Worm (Caenorhabditis elegans) whole organism, L3 larva: ENCODE data around the gene ckb-2.

Experiments used
- R02D3.7 ChIP-seq: fragments of 150-350 bp; optimal IDR thresholded peaks from 2 replicates; lab custom pipeline; 2014; ENCODE audit warnings: missing biosample characterization, missing genetic modification characterization
- ama-1 ChIP-seq: fragments of 150-350 bp; optimal IDR thresholded peaks from 2 replicates; lab custom pipeline; 2018
- ceh-82 ChIP-seq: fragments of 150-350 bp; optimal IDR thresholded peaks from 2 replicates; lab custom pipeline; 2014; ENCODE audit warnings: missing biosample characterization, missing genetic modification characterization
- ceh-9 ChIP-seq: sonication (generic microtip); optimal IDR thresholded peaks from 2 replicates; lab custom pipeline; 2018; ENCODE audit warnings: missing biosample characterization, missing genetic modification characterization
- egl-27 ChIP-seq: sonication (generic microtip); optimal IDR thresholded peaks from 4 replicates; lab custom pipeline; 2017; ENCODE audit warnings: missing biosample characterization, missing genetic modification reagents, missing genetic modification characterization
- elt-1 ChIP-seq: fragments of 150-350 bp; optimal IDR thresholded peaks from 2 replicates; lab custom pipeline; 2014; ENCODE audit warnings: missing biosample characterization, missing genetic modification characterization
- elt-2 ChIP-seq: sonication (generic microtip); optimal IDR thresholded peaks from 2 replicates; lab custom pipeline; 2016; ENCODE audit warnings: missing genetic modification reagents, mild to moderate bottlenecking, missing genetic modification characterization, missing compliant biosample characterization
- elt-3 ChIP-seq, 3 experiments: fragments of 150-350 bp in 1 of 3; sonication (generic microtip) in 2 of 3; optimal IDR thresholded peaks; 2 replicates in 2 of 3; 4 replicates in 1 of 3; lab custom pipeline; 2014 to 2017; ENCODE audit warnings: missing biosample characterization in 3 of 3, missing genetic modification characterization in 3 of 3
- fos-1 ChIP-seq: fragments of 150-350 bp; optimal IDR thresholded peaks from 2 replicates; lab custom pipeline; 2014; ENCODE audit warnings: missing biosample characterization, missing genetic modification characterization
- hmg-11 ChIP-seq: sonication (generic microtip); optimal IDR thresholded peaks from 2 replicates; lab custom pipeline; 2016; ENCODE audit warnings: missing genetic modification characterization, missing compliant biosample characterization
- jun-1 ChIP-seq: fragments of 150-350 bp; optimal IDR thresholded peaks from 2 replicates; lab custom pipeline; 2014; ENCODE audit warnings: missing biosample characterization, missing genetic modification reagents, missing genetic modification characterization
- lin-15B ChIP-seq: fragments of 150-350 bp; optimal IDR thresholded peaks from 2 replicates; lab custom pipeline; 2014; ENCODE audit warnings: missing biosample characterization, missing genetic modification characterization
- lin-39 ChIP-seq: fragments of 150-350 bp; optimal IDR thresholded peaks from 2 replicates; lab custom pipeline; 2018; ENCODE audit warnings: missing biosample characterization, missing genetic modification reagents, missing genetic modification characterization
- lsy-12 ChIP-seq: sonication (generic microtip); optimal IDR thresholded peaks from 2 replicates; lab custom pipeline; 2016; ENCODE audit warnings: mild to moderate bottlenecking, missing genetic modification characterization, missing compliant biosample characterization
- mdl-1 ChIP-seq: fragments of 150-350 bp; optimal IDR thresholded peaks from 2 replicates; lab custom pipeline; 2014; ENCODE audit warnings: missing biosample characterization, missing genetic modification characterization
- mml-1 ChIP-seq: fragments of 150-350 bp; sonication (generic microtip); optimal IDR thresholded peaks from 3 replicates; lab custom pipeline; 2014; ENCODE audit warnings: missing biosample characterization, missing genetic modification characterization
- nfya-1 ChIP-seq: sonication (generic microtip); optimal IDR thresholded peaks from 2 replicates; lab custom pipeline; 2017; ENCODE audit warnings: missing genetic modification characterization, mild to moderate bottlenecking, missing compliant biosample characterization, antibody characterized with exemption, moderate library complexity; ENCODE audit not compliant: insufficient read depth
- nhr-11 ChIP-seq: fragments of 150-350 bp; optimal IDR thresholded peaks from 2 replicates; lab custom pipeline; 2014; ENCODE audit warnings: missing biosample characterization, missing genetic modification characterization
- nhr-12 ChIP-seq: fragments of 150-350 bp; optimal IDR thresholded peaks from 2 replicates; lab custom pipeline; 2014; ENCODE audit warnings: missing biosample characterization, missing genetic modification characterization
- nhr-23 ChIP-seq: fragments of 150-350 bp; optimal IDR thresholded peaks from 2 replicates; lab custom pipeline; 2014; ENCODE audit warnings: missing biosample characterization, missing genetic modification reagents, missing genetic modification characterization
- nhr-237 ChIP-seq: fragments of 150-350 bp; optimal IDR thresholded peaks from 2 replicates; lab custom pipeline; 2014; ENCODE audit warnings: missing biosample characterization, missing genetic modification characterization
- nhr-25 ChIP-seq: sonication (generic microtip); optimal IDR thresholded peaks from 2 replicates; lab custom pipeline; 2017; ENCODE audit warnings: missing biosample characterization, missing genetic modification characterization
- nhr-28 ChIP-seq: fragments of 150-350 bp; optimal IDR thresholded peaks from 2 replicates; lab custom pipeline; 2014; ENCODE audit warnings: missing biosample characterization, missing genetic modification characterization
- nhr-67 ChIP-seq: fragments of 150-350 bp; optimal IDR thresholded peaks from 2 replicates; lab custom pipeline; 2014; ENCODE audit warnings: missing biosample characterization, missing genetic modification characterization
- nhr-76 ChIP-seq: fragments of 150-350 bp; sonication (generic microtip); optimal IDR thresholded peaks from 5 replicates; lab custom pipeline; 2014; ENCODE audit warnings: missing biosample characterization, missing genetic modification characterization
- pha-4 ChIP-seq: fragments of 150-350 bp; optimal IDR thresholded peaks from 2 replicates; lab custom pipeline; 2014; ENCODE audit warnings: missing biosample characterization, missing genetic modification reagents, missing genetic modification characterization
- pqm-1 ChIP-seq: fragments of 150-350 bp; optimal IDR thresholded peaks from 2 replicates; lab custom pipeline; 2017; ENCODE audit warnings: missing biosample characterization, missing genetic modification characterization, inconsistent platforms
- sea-2 ChIP-seq: fragments of 150-350 bp; sonication (generic microtip); optimal IDR thresholded peaks from 4 replicates; lab custom pipeline; 2014; ENCODE audit warnings: missing biosample characterization, missing genetic modification reagents, missing genetic modification characterization
- skn-1 ChIP-seq: fragments of 150-350 bp; optimal IDR thresholded peaks from 2 replicates; lab custom pipeline; 2014; ENCODE audit warnings: missing biosample characterization, missing genetic modification characterization
- snpc-4 ChIP-seq: fragments of 150-350 bp; optimal IDR thresholded peaks from 2 replicates; lab custom pipeline; 2014; ENCODE audit warnings: missing biosample characterization, missing genetic modification characterization
- tbx-2 ChIP-seq: sonication (generic microtip); optimal IDR thresholded peaks from 2 replicates; lab custom pipeline; 2016; ENCODE audit warnings: mild to moderate bottlenecking, missing genetic modification characterization, missing compliant biosample characterization
- unc-39 ChIP-seq: sonication (generic microtip); optimal IDR thresholded peaks from 4 replicates; lab custom pipeline; 2017; ENCODE audit warnings: missing biosample characterization, missing genetic modification characterization
- unc-62 ChIP-seq: fragments of 150-350 bp; sonication (generic microtip); optimal IDR thresholded peaks from 4 replicates; lab custom pipeline; 2014; ENCODE audit warnings: missing biosample characterization, missing genetic modification reagents, missing genetic modification characterization
- zag-1 ChIP-seq: fragments of 150-350 bp; optimal IDR thresholded peaks from 2 replicates; lab custom pipeline; 2014; ENCODE audit warnings: missing biosample characterization, missing genetic modification characterization
- ztf-4 ChIP-seq: fragments of 150-350 bp; optimal IDR thresholded peaks from 2 replicates; lab custom pipeline; 2014; ENCODE audit warnings: missing biosample characterization, missing genetic modification characterization

Gene ckb-2

DNA sequence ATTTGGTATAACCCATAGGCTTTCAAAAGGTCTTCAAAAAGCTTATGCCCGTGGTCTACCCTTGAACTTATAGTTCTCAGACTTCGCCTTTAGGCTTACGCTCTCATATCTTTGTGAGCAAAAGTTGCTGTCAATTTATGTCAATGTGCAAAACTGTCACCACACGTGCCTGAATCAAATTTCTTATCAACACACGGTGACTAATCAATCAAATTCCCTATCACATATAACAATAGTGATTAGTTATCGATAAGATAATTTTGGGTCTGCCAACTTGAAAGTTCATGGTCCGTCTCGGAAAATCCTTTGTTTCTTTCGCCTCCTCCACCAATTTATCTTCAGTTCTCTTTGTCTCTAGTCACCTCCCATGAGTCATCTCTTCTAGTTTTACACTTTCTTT is 10.3 kb upstream of the ckb-2 start:
- TF ChIP-seq pqm-1 (tag; lab: Kevin White, UChicago) = peak; percentile 42
- no peak for TF ChIP-seq nhr-237 (tag; lab: Kevin White, UChicago)
- no peak for TF ChIP-seq unc-62 (GFP tag; lab: Kevin White, UChicago)
- TF ChIP-seq elt-2 (tag; lab: Kevin White, UChicago) = peak; percentile 53

DNA sequence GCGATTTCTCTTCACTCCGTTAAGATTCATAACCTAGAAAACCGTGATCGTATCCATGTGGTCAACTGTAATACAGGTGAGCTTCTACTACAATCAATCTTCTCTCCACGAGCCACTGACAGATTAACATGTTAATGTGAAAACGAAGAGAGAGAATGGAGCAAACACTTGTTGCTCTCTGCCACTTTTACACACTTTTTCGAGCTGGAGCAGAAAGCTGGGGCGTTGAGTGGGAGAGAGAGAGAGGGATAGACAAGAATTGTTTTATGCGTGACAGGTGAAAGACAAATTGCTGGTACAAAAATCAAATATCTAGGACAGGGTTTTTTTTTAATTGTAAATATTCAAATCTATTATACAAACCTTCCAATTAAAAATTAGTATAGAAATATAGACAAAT is 9.4 kb upstream of the ckb-2 start:
- TF ChIP-seq nhr-76 (tag; lab: Kevin White, UChicago) (no peak), mdl-1 (tag; lab: Kevin White, UChicago) (no peak), jun-1 (tag; lab: Kevin White, UChicago) (no peak), ceh-9 (tag; lab: Kevin White, UChicago) (no peak), tbx-2 (no peak), nhr-11 (tag; lab: Kevin White, UChicago) (no peak), ama-1 (lab: Kevin White, UChicago) (no peak), unc-39 (tag; lab: Kevin White, UChicago) (no peak), egl-27 (tag; lab: Kevin White, UChicago) (no peak), mml-1 (tag; lab: Kevin White, UChicago) (no peak), nfya-1 (peak; percentile 39), nhr-25 (tag; lab: Kevin White, UChicago) (no peak), pqm-1 (tag; lab: Kevin White, UChicago) (no peak), nhr-28 (no peak), lin-39 (tag; lab: Kevin White, UChicago) (peak; percentile 36), snpc-4 (tag; lab: Kevin White, UChicago) (no peak), zag-1 (tag; lab: Kevin White, UChicago) (no peak)

DNA sequence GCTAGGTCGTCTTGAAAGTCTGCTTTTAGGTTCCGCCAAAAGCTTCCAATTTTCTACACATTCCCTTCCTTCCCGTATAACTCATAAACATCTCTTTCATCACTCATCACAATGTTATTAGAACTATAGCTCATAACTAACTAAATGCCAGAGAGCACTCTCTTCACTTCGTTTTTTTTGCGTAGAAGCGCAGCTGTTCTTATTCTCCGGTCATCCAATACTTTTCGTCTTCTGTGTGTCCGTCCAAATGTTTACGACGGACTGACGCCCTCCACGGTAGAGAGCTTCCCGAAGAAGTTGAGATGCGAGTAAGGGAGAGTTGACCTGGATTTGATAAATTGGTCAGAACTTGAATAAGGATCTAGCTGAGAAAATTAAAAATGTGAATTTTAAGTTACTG is 8.5 kb upstream of the ckb-2 start:
- no peak for TF ChIP-seq unc-62 (GFP tag; lab: Kevin White, UChicago)
- TF ChIP-seq mdl-1 (tag; lab: Kevin White, UChicago) = no peak
- no peak for TF ChIP-seq lsy-12
- TF ChIP-seq zag-1 (tag; lab: Kevin White, UChicago) = no peak
- TF ChIP-seq nhr-11 (tag; lab: Kevin White, UChicago) = no peak
- TF ChIP-seq hmg-11 = no peak
- no peak for TF ChIP-seq elt-3 (tag; optimal IDR thresholded peaks at IDR 0.05; lab: Kevin White, UChicago)
- no peak for TF ChIP-seq nhr-25 (tag; lab: Kevin White, UChicago)
- no peak for TF ChIP-seq nhr-23 (tag; lab: Kevin White, UChicago)
- TF ChIP-seq, all 47 proteins: peak for 0

DNA sequence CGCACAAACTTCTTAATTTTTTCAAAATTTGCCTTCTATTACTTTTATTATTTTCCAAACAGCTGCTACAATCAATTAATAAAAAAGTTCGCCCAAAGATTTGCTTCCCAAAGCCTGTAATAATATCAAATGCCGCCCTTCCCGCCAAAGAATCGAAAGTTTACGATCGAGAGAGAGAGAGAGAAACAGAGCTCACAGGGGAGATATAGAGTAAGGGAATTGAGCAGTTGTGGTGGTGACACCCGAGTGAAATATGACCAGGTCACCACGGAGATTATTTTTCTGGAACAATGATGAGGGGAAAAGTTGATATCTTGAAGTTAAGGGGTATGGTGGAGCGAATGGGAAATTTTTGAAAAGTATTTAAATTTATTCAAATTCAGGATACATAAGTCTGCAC is 7.8 kb upstream of the ckb-2 start:
- TF ChIP-seq nfya-1 (no peak), lin-39 (tag; lab: Kevin White, UChicago) (no peak), R02D3.7 (no peak), ceh-9 (tag; lab: Kevin White, UChicago) (no peak), fos-1 (tag; lab: Kevin White, UChicago) (no peak), elt-3 (tag; optimal IDR thresholded peaks at IDR 0.05; lab: Kevin White, UChicago) (no peak), nhr-25 (tag; lab: Kevin White, UChicago) (no peak), nhr-28 (no peak), lsy-12 (no peak), jun-1 (tag; lab: Kevin White, UChicago) (no peak), sea-2 (no peak), nhr-67 (tag; lab: Kevin White, UChicago) (no peak), ceh-82 (tag; lab: Kevin White, UChicago) (no peak), ama-1 (lab: Kevin White, UChicago) (no peak)

DNA sequence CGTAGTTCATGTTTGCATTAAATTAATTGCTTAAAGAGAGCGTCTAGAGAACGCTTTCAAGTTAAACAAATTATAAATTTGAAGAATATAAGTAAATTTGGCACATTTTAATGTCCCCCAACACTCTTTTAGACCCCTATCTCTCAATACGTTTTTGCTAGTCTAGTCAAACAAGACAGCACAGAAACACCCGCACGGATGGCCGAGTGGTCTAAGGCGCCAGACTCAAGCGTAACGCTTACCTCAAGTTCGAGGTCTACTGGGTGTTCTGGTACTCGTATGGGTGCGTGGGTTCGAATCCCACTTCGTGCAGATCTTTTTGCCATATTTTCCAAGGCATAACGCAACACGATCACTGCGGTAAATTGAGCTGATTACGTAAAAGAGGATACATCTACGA is 5.4 kb upstream of the ckb-2 start:
- TF ChIP-seq hmg-11 = no peak
- no peak for TF ChIP-seq fos-1 (tag; lab: Kevin White, UChicago)
- TF ChIP-seq lin-15B = no peak
- no peak for TF ChIP-seq jun-1 (tag; lab: Kevin White, UChicago)
- no peak for TF ChIP-seq ceh-9 (tag; lab: Kevin White, UChicago)
- TF ChIP-seq nhr-25 (tag; lab: Kevin White, UChicago) = peak; percentile 10
- TF ChIP-seq elt-2 (tag; lab: Kevin White, UChicago) = peak; percentile 24
- peak; percentile 31 for TF ChIP-seq nfya-1
- no peak for TF ChIP-seq elt-1 (tag; lab: Kevin White, UChicago)

DNA sequence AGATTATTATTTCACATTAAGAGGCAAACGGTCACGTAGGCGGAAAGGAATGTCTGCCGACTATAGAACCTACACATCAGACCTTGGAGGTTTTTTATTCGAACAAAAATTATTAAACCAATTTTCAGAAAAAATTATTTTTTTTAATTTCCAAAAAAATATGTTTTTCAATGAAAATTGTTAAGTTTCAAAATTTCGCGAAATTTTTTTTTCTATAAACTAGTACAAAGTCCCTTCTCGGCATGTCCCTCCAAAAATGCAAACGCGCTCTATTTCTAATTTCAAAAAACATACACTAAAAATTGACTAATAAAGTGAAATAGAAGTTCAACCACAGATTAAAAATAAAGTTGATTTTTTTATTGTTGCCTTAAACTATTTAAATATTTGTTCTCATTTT is 2.8 kb upstream of the ckb-2 start, which contains the start of gene ckb-1:
Gene ckb-1 (plus strand): TSS at position 301 of the 400 bp plus-strand sequence.
- TF ChIP-seq elt-1 (tag; lab: Kevin White, UChicago) (no peak), lsy-12 (no peak), nfya-1 (no peak), fos-1 (tag; lab: Kevin White, UChicago) (no peak), pha-4 (peak; percentile 10), skn-1 (tag; lab: Kevin White, UChicago) (no peak), ztf-4 (tag; lab: Kevin White, UChicago) (no peak), hmg-11 (peak; percentile 7), ceh-82 (tag; lab: Kevin White, UChicago) (no peak), snpc-4 (tag; lab: Kevin White, UChicago) (no peak), nhr-12 (tag; lab: Kevin White, UChicago) (no peak), nhr-28 (no peak), pqm-1 (tag; lab: Kevin White, UChicago) (no peak)
